Worm (Caenorhabditis elegans): ENCODE data around the gene apl-1.
A peak's percentile ranks its signal among the peaks of the same experiment; 100 is the strongest.

The apl-1 gene

ce11 chrX:5085465-5085864, 31.2 kb downstream of the apl-1 start (continued):
- TF ChIP-seq nfya-1 (tag; optimal IDR thresholded peaks at IDR 0.05), result peak; percentile 85
- peak; percentile 71 for TF ChIP-seq odd-2 (tag; optimal IDR thresholded peaks at IDR 0.05)
- TF ChIP-seq ceh-6 (GFP tag; optimal IDR thresholded peaks at IDR 0.05), result peak; percentile 92
- peak; percentile 92 for TF ChIP-seq madf-2 (tag; optimal IDR thresholded peaks at IDR 0.05)
- TF ChIP-seq sdc-2 (tag; optimal IDR thresholded peaks at IDR 0.05), result peak; percentile 91
- TF ChIP-seq elt-4 (tag; optimal IDR thresholded peaks at IDR 0.05), result peak; percentile 74
- TF ChIP-seq dmd-4 (tag; optimal IDR thresholded peaks at IDR 0.05; ENCODE audit: borderline replicate concordance), result peak; percentile 94
- peak; percentile 95 for TF ChIP-seq ceh-18 (tag; optimal IDR thresholded peaks at IDR 0.05)
- TF ChIP-seq unc-55 (GFP tag; optimal IDR thresholded peaks at IDR 0.05), result peak; percentile 23
- peak; percentile 57 for TF ChIP-seq ets-4 (tag; optimal IDR thresholded peaks at IDR 0.05)
- TF ChIP-seq F13H6.1 (tag; optimal IDR thresholded peaks at IDR 0.05), result peak; percentile 96
- peak; percentile 96 for TF ChIP-seq sox-4 (tag; optimal IDR thresholded peaks at IDR 0.05)
- TF ChIP-seq tbx-2 (tag; optimal IDR thresholded peaks at IDR 0.05), result peak; percentile 96
- TF ChIP-seq lin-11 (tag; optimal IDR thresholded peaks at IDR 0.05), result peak; percentile 92
- TF ChIP-seq ttx-3 (tag; optimal IDR thresholded peaks at IDR 0.05), result peak; percentile 96
- TF ChIP-seq zip-5 (tag; optimal IDR thresholded peaks at IDR 0.05), result peak; percentile 85
- TF ChIP-seq gmeb-2 (tag; optimal IDR thresholded peaks at IDR 0.05), result peak; percentile 97
- TF ChIP-seq fax-1 (tag; optimal IDR thresholded peaks at IDR 0.05), result peak; percentile 92
- peak; percentile 94 for TF ChIP-seq ceh-30 (tag; optimal IDR thresholded peaks at IDR 0.05)
- peak; percentile 95 for TF ChIP-seq pha-2 (tag; optimal IDR thresholded peaks at IDR 0.05)
- TF ChIP-seq ref-2 (tag; optimal IDR thresholded peaks at IDR 0.05), result peak; percentile 94
- peak; percentile 95 for TF ChIP-seq hlh-6 (tag; optimal IDR thresholded peaks at IDR 0.05)
- TF ChIP-seq syd-9 (tag; optimal IDR thresholded peaks at IDR 0.05), result peak; percentile 93
- TF ChIP-seq lim-6 (tag; optimal IDR thresholded peaks at IDR 0.05), result peak; percentile 91
- peak; percentile 95 for TF ChIP-seq Y22D7AL.16 (tag; optimal IDR thresholded peaks at IDR 0.05)
- peak; percentile 92 for TF ChIP-seq che-1 (tag; optimal IDR thresholded peaks at IDR 0.05)
- TF ChIP-seq C38D4.7 (GFP tag; optimal IDR thresholded peaks at IDR 0.05), result peak; percentile 91
- TF ChIP-seq eyg-1 (tag; optimal IDR thresholded peaks at IDR 0.05), result peak; percentile 88
- TF ChIP-seq ceh-22 (tag; optimal IDR thresholded peaks at IDR 0.05), result no peak
- peak; percentile 97 for TF ChIP-seq ceh-14 (tag; optimal IDR thresholded peaks at IDR 0.05)
- peak; percentile 70 for TF ChIP-seq pros-1 (tag; optimal IDR thresholded peaks at IDR 0.05)
- TF ChIP-seq nhr-11 (tag; optimal IDR thresholded peaks at IDR 0.05), result no peak
- peak; percentile 54 for TF ChIP-seq mec-3 (tag; optimal IDR thresholded peaks at IDR 0.05; ENCODE audit: borderline replicate concordance)
- peak; percentile 88 for TF ChIP-seq npax-4 (tag; optimal IDR thresholded peaks at IDR 0.05)
- TF ChIP-seq ceh-2 (tag; optimal IDR thresholded peaks at IDR 0.05), result peak; percentile 89
- TF ChIP-seq tbx-7 (tag; optimal IDR thresholded peaks at IDR 0.05), result peak; percentile 49
- TF ChIP-seq unc-86 (tag; optimal IDR thresholded peaks at IDR 0.05), result peak; percentile 94

- TF ChIP-seq sox-4 (tag; optimal IDR thresholded peaks at IDR 0.05) (no peak), sox-2 (GFP tag; IDR thresholded peaks at IDR 0.05) (no peak)
Measured at ce11 chrX:5084495-5084894, 32.2 kb downstream of the apl-1 start, which contains the start of gene ets-5. TSS of gene ets-5 (minus strand) at chrX:5084526.

ce11 chrX:5084080-5084479, 32.6 kb downstream of the apl-1 start:
- no peak for TF ChIP-seq elt-4 (tag; optimal IDR thresholded peaks at IDR 0.05)
- no peak for TF ChIP-seq fax-1 (tag; optimal IDR thresholded peaks at IDR 0.05)
- no peak for TF ChIP-seq Y22D7AL.16 (tag; optimal IDR thresholded peaks at IDR 0.05)

ce11 chrX:5079297-5079696, 37.4 kb downstream of the apl-1 start:
- TF ChIP-seq pax-1 (tag; optimal IDR thresholded peaks at IDR 0.05) (no peak), nhr-11 (tag; optimal IDR thresholded peaks at IDR 0.05) (no peak), unc-42 (tag; optimal IDR thresholded peaks at IDR 0.05) (no peak), syd-9 (tag; optimal IDR thresholded peaks at IDR 0.05) (no peak), C38D4.7 (GFP tag; optimal IDR thresholded peaks at IDR 0.05) (no peak)

Data from whole organism, late embryonic.